Worm (Caenorhabditis elegans): ENCODE measurements around the gene daf-31.

Gene daf-31

ce11 chrIV:8260848-8261638 is 29.0 kb upstream of the daf-31 start, which contains the start of gene vit-6:
Gene vit-6, plus strand, starts transcription at chrIV:8261157.
- TF ChIP-seq ceh-44 (GFP tag; IDR thresholded peaks at IDR 0.05) (no peak), egl-43 (GFP tag; IDR thresholded peaks at IDR 0.05) (peak; percentile 59; the same call in 1 of the 2 replicates), daf-16 (GFP tag; optimal IDR thresholded peaks at IDR 0.05) (peak in 1 of 2 experiments; percentile 11), daf-16 (tag; optimal IDR thresholded peaks at IDR 0.05) (no peak), madf-5 (GFP tag; IDR thresholded peaks at IDR 0.05) (no peak), tag-97 (GFP tag; IDR thresholded peaks at IDR 0.05) (no peak), nhr-48 (tag; optimal IDR thresholded peaks at IDR 0.05) (peak; percentile 69), mxl-2 (GFP tag; conservative IDR thresholded peaks at IDR 0.05) (0 out of 2 replicates have a peak, but pooled peaks have one; percentile 17), mdt-29 (GFP tag; IDR thresholded peaks at IDR 0.05) (peak; percentile 34; the same call in 1 of the 2 replicates), lin-13 (GFP tag; optimal IDR thresholded peaks at IDR 0.05) (no peak), ztf-7 (tag; optimal IDR thresholded peaks at IDR 0.05) (no peak), daf-8 (GFP tag; IDR thresholded peaks at IDR 0.05) (0 out of 2 replicates have a peak, but pooled peaks have one; percentile 70), Y75B8A.6 (GFP tag; IDR thresholded peaks at IDR 0.05) (0 out of 2 replicates have a peak, but pooled peaks have one; percentile 66), vab-7 (GFP tag; IDR thresholded peaks at IDR 0.05) (no peak), hlh-11 (tag; optimal IDR thresholded peaks at IDR 0.05) (peak; percentile 44), tra-1 (GFP tag; IDR thresholded peaks at IDR 0.05) (peak; percentile 62; the same call in 1 of the 2 replicates), dmd-6 (GFP tag; IDR thresholded peaks at IDR 0.05) (peak; percentile 95), set-16 (GFP tag; IDR thresholded peaks at IDR 0.05) (peak; percentile 69), zfp-3 (GFP tag; conservative IDR thresholded peaks at IDR 0.05) (peak; percentile 73), lin-38 (GFP tag; IDR thresholded peaks at IDR 0.05) (peak; percentile 47), ctbp-1 (GFP tag; IDR thresholded peaks at IDR 0.05) (0 out of 2 replicates have a peak, but pooled peaks have one; percentile 14), dve-1 (tag; optimal IDR thresholded peaks at IDR 0.05; ENCODE audit: insufficient read depth) (peak; percentile 15), aha-1 (tag) (peak; percentile 21), ama-1 (optimal IDR thresholded peaks at IDR 0.05) (peak; percentile 36), pha-4 (GFP tag; IDR thresholded peaks at IDR 0.05) (0 out of 2 replicates have a peak, but pooled peaks have one; percentile 41), pha-4 (tag; optimal IDR thresholded peaks at IDR 0.05) (no peak), dmd-8 (GFP tag; IDR thresholded peaks at IDR 0.05) (0 out of 2 replicates have a peak, but pooled peaks have one; percentile 10)

DNA sequence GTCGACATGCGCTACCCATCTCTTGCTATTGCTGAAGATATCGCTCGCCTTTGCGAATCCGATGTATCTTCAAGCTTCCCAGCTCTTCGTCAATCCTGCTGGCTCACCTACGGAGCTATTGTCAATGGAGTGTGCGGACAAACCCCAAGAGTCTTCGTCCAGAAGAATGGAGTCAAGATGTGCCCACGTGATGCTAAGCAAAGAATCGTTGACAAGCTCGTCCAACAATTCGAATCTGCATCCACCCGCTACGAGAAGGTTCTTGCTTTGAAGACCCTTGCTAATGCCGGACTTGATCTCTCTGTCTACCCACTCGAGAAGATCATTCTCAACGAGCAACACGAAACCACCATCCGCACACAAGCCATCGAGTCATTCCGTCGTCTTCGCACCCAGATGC is 27.4 kb upstream of the daf-31 start:
- TF ChIP-seq aha-1 (tag), result peak; percentile 45
- TF ChIP-seq jun-1 (tag; optimal IDR thresholded peaks at IDR 0.05), result no peak
- TF ChIP-seq pha-4 (GFP tag; IDR thresholded peaks at IDR 0.05), result no peak
- no peak for TF ChIP-seq pha-4 (tag; optimal IDR thresholded peaks at IDR 0.05)
- TF ChIP-seq fkh-10 (GFP tag; optimal IDR thresholded peaks at IDR 0.05), result no peak
- TF ChIP-seq cey-2 (tag; optimal IDR thresholded peaks at IDR 0.05; ENCODE audit: borderline replicate concordance, insufficient read depth), result no peak
- no peak for TF ChIP-seq unc-62 (GFP tag; optimal IDR thresholded peaks at IDR 0.05 in 1 of 2)
- no peak for TF ChIP-seq unc-62 (tag; optimal IDR thresholded peaks at IDR 0.05)
- no peak for TF ChIP-seq aly-2 (tag; optimal IDR thresholded peaks at IDR 0.05)
- peak; percentile 3; the same call in 1 of the 2 replicates for TF ChIP-seq lin-38 (GFP tag; IDR thresholded peaks at IDR 0.05)
- TF ChIP-seq mdt-29 (GFP tag; IDR thresholded peaks at IDR 0.05), result 0 out of 2 replicates have a peak, but pooled peaks have one; percentile 19
- TF ChIP-seq ZK546.5 (tag; optimal IDR thresholded peaks at IDR 0.05), result no peak
- TF ChIP-seq dmd-6 (GFP tag; IDR thresholded peaks at IDR 0.05), result no peak
- no peak for TF ChIP-seq rbr-2 (tag; optimal IDR thresholded peaks at IDR 0.05)
- no peak for TF ChIP-seq F10B5.3 (tag; optimal IDR thresholded peaks at IDR 0.05)
- TF ChIP-seq pqm-1 (tag; optimal IDR thresholded peaks at IDR 0.05), result no peak
- TF ChIP-seq lir-3 (tag; optimal IDR thresholded peaks at IDR 0.05), result no peak
- TF ChIP-seq madf-5 (GFP tag; IDR thresholded peaks at IDR 0.05), result no peak

Data from whole organism, L4 larva.